Worm (Caenorhabditis elegans) whole organism, L3 larva: ENCODE data around the gene nhr-247.

ENCODE experiments used
- ceh-16 ChIP-seq: sonication (generic microtip); optimal IDR thresholded peaks from 2 replicates; lab custom pipeline; 2017; ENCODE audit warnings: missing biosample characterization, missing genetic modification characterization
- ceh-82 ChIP-seq: fragments of 150-350 bp; optimal IDR thresholded peaks from 2 replicates; lab custom pipeline; 2014; ENCODE audit warnings: missing biosample characterization, missing genetic modification characterization
- egl-27 ChIP-seq: sonication (generic microtip); optimal IDR thresholded peaks from 4 replicates; lab custom pipeline; 2017; ENCODE audit warnings: missing biosample characterization, missing genetic modification reagents, missing genetic modification characterization
- elt-3 ChIP-seq, 3 experiments: fragments of 150-350 bp in 1 of 3; sonication (generic microtip) in 2 of 3; optimal IDR thresholded peaks; 2 replicates in 2 of 3; 4 replicates in 1 of 3; lab custom pipeline; 2014 to 2017; ENCODE audit warnings: missing biosample characterization in 3 of 3, missing genetic modification characterization in 3 of 3
- eor-1 ChIP-seq, 2 experiments: fragments of 150-350 bp; optimal IDR thresholded peaks; 2 replicates each; lab custom pipeline; 2014 to 2018; ENCODE audit warnings: missing biosample characterization in 2 of 2, missing genetic modification characterization in 2 of 2
- fos-1 ChIP-seq: fragments of 150-350 bp; optimal IDR thresholded peaks from 2 replicates; lab custom pipeline; 2014; ENCODE audit warnings: missing biosample characterization, missing genetic modification characterization
- lin-15B ChIP-seq: fragments of 150-350 bp; optimal IDR thresholded peaks from 2 replicates; lab custom pipeline; 2014; ENCODE audit warnings: missing biosample characterization, missing genetic modification characterization
- lin-39 ChIP-seq: fragments of 150-350 bp; optimal IDR thresholded peaks from 2 replicates; lab custom pipeline; 2018; ENCODE audit warnings: missing biosample characterization, missing genetic modification reagents, missing genetic modification characterization
- lsy-12 ChIP-seq: sonication (generic microtip); optimal IDR thresholded peaks from 2 replicates; lab custom pipeline; 2016; ENCODE audit warnings: mild to moderate bottlenecking, missing genetic modification characterization, missing compliant biosample characterization
- mml-1 ChIP-seq: fragments of 150-350 bp; sonication (generic microtip); optimal IDR thresholded peaks from 3 replicates; lab custom pipeline; 2014; ENCODE audit warnings: missing biosample characterization, missing genetic modification characterization
- nhr-12 ChIP-seq: fragments of 150-350 bp; optimal IDR thresholded peaks from 2 replicates; lab custom pipeline; 2014; ENCODE audit warnings: missing biosample characterization, missing genetic modification characterization
- nhr-23 ChIP-seq: fragments of 150-350 bp; optimal IDR thresholded peaks from 2 replicates; lab custom pipeline; 2014; ENCODE audit warnings: missing biosample characterization, missing genetic modification reagents, missing genetic modification characterization
- nhr-237 ChIP-seq: fragments of 150-350 bp; optimal IDR thresholded peaks from 2 replicates; lab custom pipeline; 2014; ENCODE audit warnings: missing biosample characterization, missing genetic modification characterization
- nhr-28 ChIP-seq: fragments of 150-350 bp; optimal IDR thresholded peaks from 2 replicates; lab custom pipeline; 2014; ENCODE audit warnings: missing biosample characterization, missing genetic modification characterization
- nhr-67 ChIP-seq: fragments of 150-350 bp; optimal IDR thresholded peaks from 2 replicates; lab custom pipeline; 2014; ENCODE audit warnings: missing biosample characterization, missing genetic modification characterization
- nhr-77 ChIP-seq: fragments of 150-350 bp; optimal IDR thresholded peaks from 2 replicates; lab custom pipeline; 2014; ENCODE audit warnings: missing biosample characterization, missing genetic modification characterization
- skn-1 ChIP-seq: fragments of 150-350 bp; optimal IDR thresholded peaks from 2 replicates; lab custom pipeline; 2014; ENCODE audit warnings: missing biosample characterization, missing genetic modification characterization
- tbx-2 ChIP-seq: sonication (generic microtip); optimal IDR thresholded peaks from 2 replicates; lab custom pipeline; 2016; ENCODE audit warnings: mild to moderate bottlenecking, missing genetic modification characterization, missing compliant biosample characterization
- unc-62 ChIP-seq: fragments of 150-350 bp; sonication (generic microtip); optimal IDR thresholded peaks from 4 replicates; lab custom pipeline; 2014; ENCODE audit warnings: missing biosample characterization, missing genetic modification reagents, missing genetic modification characterization

Gene nhr-247

ce11 chrV:15369707-15370106 lies 46.9 kb downstream of the nhr-247 start, which contains the start of gene nhr-269:
Gene nhr-269 (minus strand): TSS chrV:15369807.
- TF ChIP-seq mml-1 (no peak), nhr-77 (no peak), lsy-12 (no peak), tbx-2 (no peak), eor-1 (tag; optimal IDR thresholded peaks at IDR 0.05; lab: Kevin White, UChicago) (no peak), ceh-82 (tag; lab: Kevin White, UChicago) (no peak), nhr-23 (tag; lab: Kevin White, UChicago) (no peak), nhr-67 (tag; lab: Kevin White, UChicago) (no peak), elt-3 (tag; optimal IDR thresholded peaks at IDR 0.05; lab: Kevin White, UChicago) (no peak), skn-1 (tag; lab: Kevin White, UChicago) (no peak), fos-1 (no peak), lin-39 (tag; lab: Kevin White, UChicago) (no peak), unc-62 (GFP tag; lab: Kevin White, UChicago) (no peak), nhr-28 (tag; lab: Kevin White, UChicago) (no peak), egl-27 (tag; lab: Kevin White, UChicago) (no peak), ceh-16 (tag; lab: Kevin White, UChicago) (no peak), lin-15B (tag; lab: Kevin White, UChicago) (no peak), nhr-12 (tag; lab: Kevin White, UChicago) (no peak), nhr-237 (tag; lab: Kevin White, UChicago) (no peak)
